Fruit fly (Drosophila melanogaster): Measurements from ENCODE around the gene Gr10a.
A peak's percentile ranks its signal among the peaks of the same experiment; 100 is the strongest.

Gr10a gene

dm6 chrX:11452846-11453391 is 35.7 kb upstream of the Gr10a start (continued):
- peak; percentile 77 for TF ChIP-seq CG11696 (GFP tag; IDR thresholded peaks at IDR 0.05)
- TF ChIP-seq ssp (GFP tag; IDR thresholded peaks at IDR 0.05), result peak; percentile 57
- peak; percentile 51 for TF ChIP-seq odd (GFP tag; optimal IDR thresholded peaks at IDR 0.05)
- peak; percentile 74; the same call in 2 of the 3 replicates for TF ChIP-seq C15 (GFP tag; IDR thresholded peaks at IDR 0.05)
- peak; percentile 57; the same call in 1 of the 3 replicates for TF ChIP-seq CG11560 (tag; IDR thresholded peaks at IDR 0.05)
- peak; percentile 65 for TF ChIP-seq CG10959 (GFP tag; IDR thresholded peaks at IDR 0.05)
- no peak for TF ChIP-seq Hr39 (optimal IDR thresholded peaks at IDR 0.05)
- TF ChIP-seq CG3407 (GFP tag; optimal IDR thresholded peaks at IDR 0.05), result peak; percentile 42
- peak; percentile 31; the same call in 1 of the 3 replicates for TF ChIP-seq knrl (GFP tag; IDR thresholded peaks at IDR 0.05; ENCODE audit: partially characterized antibody)
- TF ChIP-seq Med (GFP tag), result peak; percentile 96
- peak; percentile 79 for TF ChIP-seq CG6272 (GFP tag; IDR thresholded peaks at IDR 0.05)
- peak; percentile 63 for TF ChIP-seq CG11085 (GFP tag; IDR thresholded peaks at IDR 0.05)
- no peak for TF ChIP-seq eve (GFP tag; optimal IDR thresholded peaks at IDR 0.05)
- peak; percentile 83 for TF ChIP-seq Camta (GFP tag; optimal IDR thresholded peaks at IDR 0.05)
- peak; percentile 46 for TF ChIP-seq CG5180 (GFP tag; optimal IDR thresholded peaks at IDR 0.05)
- peak; percentile 88 for TF ChIP-seq jumu (GFP tag; optimal IDR thresholded peaks at IDR 0.05)
- TF ChIP-seq Aef1 (GFP tag; IDR thresholded peaks at IDR 0.05), result peak; percentile 77
- peak; percentile 68 to 76 for TF ChIP-seq bsh (GFP tag; optimal IDR thresholded peaks at IDR 0.05)
- TF ChIP-seq nmo (GFP tag; optimal IDR thresholded peaks at IDR 0.05), result peak; percentile 82
- TF ChIP-seq Dll (GFP tag; IDR thresholded peaks at IDR 0.05; ENCODE audit: partially characterized antibody), result 0 out of 4 replicates have a peak, but pooled peaks have one; percentile 41
- peak; percentile 37 for TF ChIP-seq Dek (tag; optimal IDR thresholded peaks at IDR 0.05)
- TF ChIP-seq CG1832 (GFP tag; optimal IDR thresholded peaks at IDR 0.05), result peak; percentile 58
- peak; percentile 62 for TF ChIP-seq CG10267 (tag; optimal IDR thresholded peaks at IDR 0.05)
- no peak for TF ChIP-seq Stat92E (GFP tag; optimal IDR thresholded peaks at IDR 0.05)
- TF ChIP-seq tll (GFP tag; optimal IDR thresholded peaks at IDR 0.05), result no peak
- TF ChIP-seq CG34376 (GFP tag; optimal IDR thresholded peaks at IDR 0.05), result peak; percentile 22
- peak; percentile 75 for TF ChIP-seq CG4730 (GFP tag; IDR thresholded peaks at IDR 0.05)
- TF ChIP-seq gem (tag; optimal IDR thresholded peaks at IDR 0.05), result peak; percentile 82
- TF ChIP-seq E2f2 (GFP tag; IDR thresholded peaks at IDR 0.05), result peak; percentile 63; the same call in 1 of the 2 replicates
- no peak for TF ChIP-seq CG3995 (GFP tag; optimal IDR thresholded peaks at IDR 0.05)
- peak; percentile 82 for TF ChIP-seq Sox102F (GFP tag; optimal IDR thresholded peaks at IDR 0.05)
- peak; percentile 85 for TF ChIP-seq CG14441 (GFP tag; IDR thresholded peaks at IDR 0.05)
- peak; percentile 70 for TF ChIP-seq Blimp-1 (GFP tag; optimal IDR thresholded peaks at IDR 0.05)
- peak; percentile 67 for TF ChIP-seq NfI (GFP tag; optimal IDR thresholded peaks at IDR 0.05)
- peak; percentile 96 for TF ChIP-seq ci (GFP tag; IDR thresholded peaks at IDR 0.05)
- peak; percentile 30 for TF ChIP-seq Nf-YB (GFP tag; optimal IDR thresholded peaks at IDR 0.05)
- peak; percentile 7 for TF ChIP-seq CG13123 (GFP tag; optimal IDR thresholded peaks at IDR 0.05)
- TF ChIP-seq pfk (GFP tag; optimal IDR thresholded peaks at IDR 0.05), result no peak
- TF ChIP-seq org-1 (GFP tag; optimal IDR thresholded peaks at IDR 0.05), result peak; percentile 78
- no peak for TF ChIP-seq CG1647 (GFP tag; optimal IDR thresholded peaks at IDR 0.05)
- peak; percentile 66 for TF ChIP-seq al (GFP tag; IDR thresholded peaks at IDR 0.05)
- no peak for TF ChIP-seq nerfin-2 (GFP tag; IDR thresholded peaks at IDR 0.05; ENCODE audit: partially characterized antibody)
- TF ChIP-seq CG8765 (GFP tag; IDR thresholded peaks at IDR 0.05), result peak; percentile 74
- TF ChIP-seq CG10543 (GFP tag; optimal IDR thresholded peaks at IDR 0.05), result no peak
- TF ChIP-seq hb (GFP tag; IDR thresholded peaks at IDR 0.05; ENCODE audit: partially characterized antibody), result 0 out of 3 replicates have a peak, but pooled peaks have one; percentile 37
- peak; percentile 35 for TF ChIP-seq CrebB (tag; optimal IDR thresholded peaks at IDR 0.05)
- peak; percentile 47 for TF ChIP-seq fd3F (GFP tag; optimal IDR thresholded peaks at IDR 0.05)
- TF ChIP-seq HLH4C (GFP tag; IDR thresholded peaks at IDR 0.05; ENCODE audit: partially characterized antibody), result no peak
- peak; percentile 74 to 79 for TF ChIP-seq dpn (GFP tag; optimal IDR thresholded peaks at IDR 0.05)
